Worm (Caenorhabditis elegans): ENCODE results near the gene srd-12.

Gene srd-12

DNA sequence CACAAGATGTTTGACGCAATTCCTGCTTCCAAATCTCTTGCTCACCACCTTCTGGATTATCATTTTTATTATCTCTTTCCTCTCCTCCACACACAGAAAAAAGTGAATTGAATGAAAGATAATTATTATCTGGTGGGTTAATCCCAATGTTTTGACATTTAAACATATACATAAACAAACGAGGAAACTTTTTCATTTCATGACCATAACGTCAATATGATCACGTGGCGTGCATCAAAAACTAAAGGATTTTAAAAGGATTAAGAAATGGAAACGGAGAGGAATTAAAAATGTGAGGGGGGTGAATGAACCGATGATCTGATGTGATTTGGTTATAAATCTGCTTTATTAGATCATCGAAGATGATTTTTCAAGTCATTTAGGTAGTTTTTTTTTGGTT, 34.5 kb downstream of the srd-12 start:
- no peak for TF ChIP-seq ztf-29 (GFP tag; IDR thresholded peaks at IDR 0.05)
- no peak for TF ChIP-seq ztf-23 (GFP tag; IDR thresholded peaks at IDR 0.05)
- no peak for TF ChIP-seq cog-1 (tag; optimal IDR thresholded peaks at IDR 0.05)
- TF ChIP-seq T22C8.4 (GFP tag; IDR thresholded peaks at IDR 0.05): no peak
- TF ChIP-seq ref-1 (GFP tag; conservative IDR thresholded peaks at IDR 0.05): no peak
- no peak for TF ChIP-seq flt-1 (GFP tag; IDR thresholded peaks at IDR 0.05)
- TF ChIP-seq tab-1 (GFP tag; IDR thresholded peaks at IDR 0.05): no peak
- no peak for TF ChIP-seq med-1 (GFP tag; optimal IDR thresholded peaks at IDR 0.05; ENCODE audit: insufficient read depth)

DNA sequence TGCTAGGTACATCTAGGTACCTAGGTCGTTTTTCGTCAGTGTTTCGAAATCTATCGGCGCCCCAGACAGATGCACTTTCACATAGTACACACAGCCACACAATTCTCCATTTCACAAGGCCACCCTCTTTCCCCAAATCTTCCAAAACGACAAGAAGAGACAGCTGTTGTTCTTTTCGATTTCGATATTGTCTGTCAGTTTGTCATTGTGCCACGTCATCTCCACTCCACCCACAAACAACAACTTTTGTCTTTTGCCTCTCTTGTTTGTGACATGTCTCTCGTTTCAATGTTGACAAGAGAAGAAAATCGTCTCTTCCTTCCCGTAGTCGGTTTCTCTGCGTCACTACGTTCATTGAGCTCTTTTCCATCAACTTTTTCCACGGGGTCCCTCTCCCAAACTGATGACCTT, 36.2 kb downstream of the srd-12 start:
- TF ChIP-seq ztf-29 (GFP tag; IDR thresholded peaks at IDR 0.05) (no peak), cog-1 (tag; optimal IDR thresholded peaks at IDR 0.05) (peak; percentile 31)

DNA sequence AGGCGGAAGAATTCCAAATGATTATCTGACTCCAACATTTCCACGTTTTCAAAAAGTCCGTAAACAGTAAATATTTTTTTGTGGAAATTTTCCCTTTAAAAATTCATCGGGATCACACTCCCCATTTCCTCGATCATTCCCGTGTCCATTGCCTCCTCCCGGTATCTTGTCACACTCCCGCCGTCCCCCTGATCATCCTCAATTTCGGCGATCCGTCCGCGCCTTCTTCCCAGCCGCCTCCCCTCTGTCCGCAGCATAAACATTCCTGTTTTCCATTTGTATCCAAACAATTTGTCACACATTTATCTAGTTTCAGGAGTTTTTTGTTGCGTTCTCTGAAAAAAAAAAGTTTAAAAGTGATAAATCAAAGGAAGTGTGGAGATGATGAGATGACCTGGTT, 37.1 kb downstream of the srd-12 start:
- TF ChIP-seq T22C8.4 (GFP tag; IDR thresholded peaks at IDR 0.05) (no peak), flt-1 (GFP tag; IDR thresholded peaks at IDR 0.05) (no peak), ztf-29 (GFP tag; IDR thresholded peaks at IDR 0.05) (no peak), ref-1 (GFP tag; conservative IDR thresholded peaks at IDR 0.05) (no peak), klf-2 (GFP tag; conservative IDR thresholded peaks at IDR 0.05) (no peak), med-1 (GFP tag; optimal IDR thresholded peaks at IDR 0.05; ENCODE audit: insufficient read depth) (no peak), tab-1 (GFP tag; IDR thresholded peaks at IDR 0.05) (no peak), ztf-23 (GFP tag; IDR thresholded peaks at IDR 0.05) (no peak), cog-1 (tag; optimal IDR thresholded peaks at IDR 0.05) (no peak)

DNA sequence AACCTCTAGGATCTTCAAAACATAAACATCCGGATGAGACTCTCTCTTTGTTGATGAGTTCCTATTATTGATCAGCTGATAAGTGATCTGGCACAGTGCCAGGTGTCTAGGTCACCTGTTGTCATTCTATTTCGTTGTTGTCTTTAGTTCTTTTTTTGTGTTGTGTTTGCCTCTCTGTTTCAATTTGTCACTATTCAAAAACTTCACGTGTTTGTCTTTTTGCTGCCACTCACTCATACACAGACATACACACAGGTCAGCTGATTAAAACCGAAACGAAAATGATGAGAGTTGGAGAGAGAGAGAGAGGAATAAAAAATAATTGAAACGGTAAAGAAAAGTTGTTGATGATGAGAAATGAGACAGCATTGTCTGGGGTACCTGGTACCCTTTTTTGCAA, 38.9 kb downstream of the srd-12 start:
- TF ChIP-seq ref-1 (GFP tag; conservative IDR thresholded peaks at IDR 0.05) (no peak), klf-2 (GFP tag; conservative IDR thresholded peaks at IDR 0.05) (no peak), tab-1 (GFP tag; IDR thresholded peaks at IDR 0.05) (no peak)

DNA sequence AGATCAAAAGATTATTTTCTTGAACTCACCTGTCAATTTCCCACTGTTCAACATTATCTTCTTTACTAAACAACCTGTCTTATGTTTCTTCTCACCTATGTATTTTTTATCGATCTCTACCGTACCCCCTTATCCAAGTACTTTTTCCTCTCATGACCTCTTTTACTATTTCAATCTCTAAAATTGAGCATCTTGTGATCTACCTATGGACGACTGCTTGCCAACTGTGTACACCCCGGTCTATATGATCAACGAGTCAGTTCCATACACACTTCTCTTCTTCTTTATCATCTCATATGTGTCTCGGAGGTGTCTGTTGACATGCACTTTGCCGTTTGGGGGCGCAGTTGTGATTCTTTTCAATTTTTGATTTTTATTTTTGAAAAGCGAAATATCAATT, 39.9 kb downstream of the srd-12 start:
- no peak for TF ChIP-seq ztf-23 (GFP tag; IDR thresholded peaks at IDR 0.05)
- TF ChIP-seq klf-2 (GFP tag; conservative IDR thresholded peaks at IDR 0.05): no peak

DNA sequence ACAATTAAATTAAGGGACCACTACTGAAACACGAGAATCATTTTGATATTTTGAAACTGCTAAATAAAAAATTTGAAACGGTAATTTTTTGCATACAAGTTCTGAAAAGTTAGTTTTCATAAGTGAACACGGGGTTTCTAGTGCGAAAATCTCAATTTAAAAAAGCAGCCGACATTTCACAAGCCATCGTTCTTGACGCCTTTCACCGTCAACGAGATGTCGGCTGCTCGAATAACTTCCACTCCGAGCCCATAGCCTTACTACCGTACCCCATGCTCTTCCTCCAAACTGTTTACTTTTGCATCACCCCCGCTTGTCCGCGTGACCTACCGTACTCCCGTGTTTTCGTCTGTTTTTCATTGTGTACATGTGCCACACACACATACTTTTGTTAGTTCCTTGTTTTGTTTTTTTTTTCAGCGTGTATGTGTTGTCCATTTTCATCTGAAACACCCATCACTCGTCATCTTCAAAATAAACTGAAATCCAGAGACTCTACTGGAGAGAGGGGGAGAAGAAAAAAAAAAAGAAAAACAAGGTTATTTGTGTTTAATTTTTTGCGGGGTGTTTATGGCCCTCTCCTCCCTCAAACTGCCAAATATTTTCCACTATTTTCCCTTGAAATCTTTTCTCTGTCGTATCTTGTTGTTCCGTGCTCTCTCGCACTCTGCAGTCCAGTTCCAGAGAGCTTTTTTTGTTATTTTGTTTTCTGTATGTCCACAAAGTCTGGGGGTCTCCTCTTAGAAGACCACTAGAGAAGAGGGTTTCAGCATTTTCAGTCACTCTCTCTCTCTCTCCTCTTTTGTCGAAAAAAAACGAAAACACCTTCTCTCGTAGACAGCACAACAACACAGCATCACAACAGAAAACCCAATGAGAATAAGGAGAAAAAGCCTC, 41.8 kb downstream of the srd-12 start:
- TF ChIP-seq ref-1 (GFP tag; conservative IDR thresholded peaks at IDR 0.05): no peak
- TF ChIP-seq ztf-29 (GFP tag; IDR thresholded peaks at IDR 0.05): no peak

DNA sequence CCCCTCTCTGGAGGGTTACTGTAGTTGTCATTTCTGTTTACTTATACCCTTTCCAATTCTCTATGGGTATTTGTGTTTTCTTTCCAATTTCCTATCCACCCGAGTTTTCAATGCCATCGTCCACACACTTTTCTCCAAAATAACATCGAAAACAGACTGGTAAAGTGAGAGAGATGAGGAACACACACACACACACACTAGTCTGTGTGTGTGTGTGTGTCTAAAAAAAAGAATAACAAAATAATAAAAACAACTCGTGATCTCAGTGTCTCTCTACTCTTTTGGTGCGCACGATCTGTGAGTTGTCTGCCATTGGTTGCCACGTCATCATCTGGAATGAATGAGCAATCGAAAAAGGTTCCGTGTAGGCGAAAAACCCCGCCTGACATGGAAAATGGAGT, 43.7 kb downstream of the srd-12 start:
- TF ChIP-seq cog-1 (tag; optimal IDR thresholded peaks at IDR 0.05) (no peak), flt-1 (GFP tag; IDR thresholded peaks at IDR 0.05) (no peak), ztf-23 (GFP tag; IDR thresholded peaks at IDR 0.05) (no peak), T22C8.4 (GFP tag; IDR thresholded peaks at IDR 0.05) (no peak), klf-2 (GFP tag; conservative IDR thresholded peaks at IDR 0.05) (no peak), ref-1 (GFP tag; conservative IDR thresholded peaks at IDR 0.05) (no peak), med-1 (GFP tag; optimal IDR thresholded peaks at IDR 0.05; ENCODE audit: insufficient read depth) (no peak), ztf-29 (GFP tag; IDR thresholded peaks at IDR 0.05) (no peak), tab-1 (GFP tag; IDR thresholded peaks at IDR 0.05) (no peak)

DNA sequence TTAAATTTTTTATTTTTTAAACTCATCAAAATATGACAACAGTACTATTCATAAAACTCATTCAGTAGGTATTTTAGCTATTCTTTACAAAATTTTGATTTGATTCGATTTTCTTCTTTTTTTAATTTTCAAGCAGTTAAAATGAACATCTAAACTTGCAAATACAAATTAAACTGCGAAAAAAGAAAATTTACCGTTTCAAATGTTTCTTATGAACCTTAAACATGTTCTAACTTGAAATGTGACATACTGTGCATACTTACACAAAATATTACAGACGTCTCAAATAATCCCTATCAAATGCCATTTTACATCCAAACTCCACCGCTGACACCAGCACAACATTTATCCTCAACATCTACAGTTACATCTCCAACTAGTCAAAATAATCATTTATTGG, 45.7 kb downstream of the srd-12 start, which contains the start of gene fkh-7:
fkh-7 (plus strand) TSS at position 301 of the 400 bp plus-strand sequence.
- TF ChIP-seq med-1 (GFP tag; optimal IDR thresholded peaks at IDR 0.05; ENCODE audit: insufficient read depth) (no peak), cog-1 (tag; optimal IDR thresholded peaks at IDR 0.05) (no peak), klf-2 (GFP tag; conservative IDR thresholded peaks at IDR 0.05) (no peak), ref-1 (GFP tag; conservative IDR thresholded peaks at IDR 0.05) (no peak), flt-1 (GFP tag; IDR thresholded peaks at IDR 0.05) (no peak), ztf-29 (GFP tag; IDR thresholded peaks at IDR 0.05) (no peak), ztf-23 (GFP tag; IDR thresholded peaks at IDR 0.05) (no peak), T22C8.4 (GFP tag; IDR thresholded peaks at IDR 0.05) (no peak), tab-1 (GFP tag; IDR thresholded peaks at IDR 0.05) (no peak)

DNA sequence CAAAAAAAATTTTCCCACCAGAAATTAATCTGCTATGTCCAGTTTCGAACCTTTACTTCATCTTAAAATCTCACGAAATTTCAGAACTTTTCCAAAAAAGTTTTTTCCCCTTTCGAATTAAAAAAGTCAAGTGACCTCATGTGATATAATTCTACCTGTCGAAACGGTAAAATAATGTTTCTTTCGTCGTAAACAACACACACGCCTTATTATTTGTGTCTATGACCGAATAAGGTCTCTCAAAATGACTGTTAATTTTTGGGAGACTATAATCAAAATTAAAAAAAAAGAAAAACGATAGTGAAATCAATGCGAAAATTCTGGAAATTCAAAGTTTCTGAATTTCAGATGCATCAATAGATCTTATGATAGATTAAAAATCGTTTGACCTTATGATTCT, 46.9 kb downstream of the srd-12 start:
- TF ChIP-seq ztf-29 (GFP tag; IDR thresholded peaks at IDR 0.05): no peak
- no peak for TF ChIP-seq med-1 (GFP tag; optimal IDR thresholded peaks at IDR 0.05; ENCODE audit: insufficient read depth)
- no peak for TF ChIP-seq cog-1 (tag; optimal IDR thresholded peaks at IDR 0.05)
- TF ChIP-seq ref-1 (GFP tag; conservative IDR thresholded peaks at IDR 0.05): no peak
- no peak for TF ChIP-seq tab-1 (GFP tag; IDR thresholded peaks at IDR 0.05)
- TF ChIP-seq T22C8.4 (GFP tag; IDR thresholded peaks at IDR 0.05): no peak
- no peak for TF ChIP-seq flt-1 (GFP tag; IDR thresholded peaks at IDR 0.05)
- TF ChIP-seq klf-2 (GFP tag; conservative IDR thresholded peaks at IDR 0.05): no peak
- no peak for TF ChIP-seq ztf-23 (GFP tag; IDR thresholded peaks at IDR 0.05)

DNA sequence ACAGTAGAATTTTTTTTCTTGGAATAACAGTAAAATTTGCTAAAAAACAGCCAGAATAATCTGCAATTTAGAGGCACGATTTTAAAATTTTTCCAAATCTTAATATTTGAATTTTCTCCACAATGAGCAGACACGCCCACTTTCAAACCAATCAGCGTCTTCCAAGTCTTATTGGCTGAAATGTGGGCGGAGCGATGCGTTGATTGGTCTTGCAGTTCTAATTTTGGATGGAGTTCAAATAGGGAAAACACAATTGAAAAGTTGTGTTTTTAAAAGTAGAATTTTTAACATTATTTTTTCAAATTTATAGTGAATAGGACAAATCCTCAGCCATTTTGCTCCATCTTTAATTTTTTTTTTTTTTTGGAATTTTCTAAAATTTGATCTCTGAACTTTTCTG, 47.3 kb downstream of the srd-12 start:
- no peak for TF ChIP-seq ref-1 (GFP tag; conservative IDR thresholded peaks at IDR 0.05)
- no peak for TF ChIP-seq cog-1 (tag; optimal IDR thresholded peaks at IDR 0.05)
- TF ChIP-seq T22C8.4 (GFP tag; IDR thresholded peaks at IDR 0.05): no peak
- no peak for TF ChIP-seq med-1 (GFP tag; optimal IDR thresholded peaks at IDR 0.05; ENCODE audit: insufficient read depth)
- TF ChIP-seq ztf-29 (GFP tag; IDR thresholded peaks at IDR 0.05): no peak
- TF ChIP-seq ztf-23 (GFP tag; IDR thresholded peaks at IDR 0.05): no peak
- no peak for TF ChIP-seq flt-1 (GFP tag; IDR thresholded peaks at IDR 0.05)
- TF ChIP-seq tab-1 (GFP tag; IDR thresholded peaks at IDR 0.05): no peak
- no peak for TF ChIP-seq klf-2 (GFP tag; conservative IDR thresholded peaks at IDR 0.05)

All from whole organism, midembryonic.